Worm (Caenorhabditis elegans): Measurements from ENCODE around the gene asps-1.

DNA sequence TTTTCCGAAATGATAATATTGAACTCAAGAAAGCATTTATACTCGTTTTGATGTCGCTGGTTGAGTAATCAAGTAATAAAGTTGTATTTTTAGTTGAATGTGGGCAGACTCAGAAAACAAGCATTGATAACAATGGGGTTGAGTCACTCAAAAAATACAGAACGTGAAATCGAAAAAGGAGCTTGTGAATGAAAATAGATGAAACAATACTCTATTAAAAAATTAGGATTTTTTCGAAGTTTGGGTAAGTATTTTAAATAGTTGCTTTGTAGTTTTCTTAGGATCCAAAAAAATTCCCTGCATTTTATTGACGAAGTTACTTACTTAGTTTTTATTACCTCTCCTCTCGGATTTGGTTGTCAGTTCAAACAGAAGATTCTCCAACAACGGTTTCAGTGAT is 33.8 kb downstream of the asps-1 start, which contains the start of gene lys-3:
- TF ChIP-seq ceh-31 (tag; optimal IDR thresholded peaks at IDR 0.05) (no peak), fkh-10 (GFP tag; optimal IDR thresholded peaks at IDR 0.05) (no peak), pha-4 (tag; optimal IDR thresholded peaks at IDR 0.05) (no peak), lin-11 (tag; optimal IDR thresholded peaks at IDR 0.05) (no peak), rnt-1 (tag; optimal IDR thresholded peaks at IDR 0.05) (no peak), zip-5 (tag; optimal IDR thresholded peaks at IDR 0.05) (no peak), tbx-7 (tag; optimal IDR thresholded peaks at IDR 0.05) (no peak), eyg-1 (tag; optimal IDR thresholded peaks at IDR 0.05) (no peak), hlh-30 (tag; optimal IDR thresholded peaks at IDR 0.05; ENCODE audit: insufficient read depth) (no peak), ztf-16 (tag; optimal IDR thresholded peaks at IDR 0.05) (no peak), elt-4 (tag; optimal IDR thresholded peaks at IDR 0.05) (no peak), ref-2 (tag; optimal IDR thresholded peaks at IDR 0.05) (no peak), ceh-24 (tag; optimal IDR thresholded peaks at IDR 0.05) (no peak)
